Fruit fly (Drosophila melanogaster): ENCODE data around the gene Acsf2.

The Acsf2 gene

dm6 chr2L:5342119-5342817, at the start of gene Acsf2 (continued):
- TF ChIP-seq pb (GFP tag; optimal IDR thresholded peaks at IDR 0.05) (peak; percentile 89), CG11247 (GFP tag; IDR thresholded peaks at IDR 0.05) (peak; percentile 96), CG10979 (tag; optimal IDR thresholded peaks at IDR 0.05) (peak; percentile 35), bbx (GFP tag; IDR thresholded peaks at IDR 0.05; ENCODE audit: partially characterized antibody) (no peak), stwl (tag; optimal IDR thresholded peaks at IDR 0.05) (no peak), CG9609 (GFP tag; optimal IDR thresholded peaks at IDR 0.05) (peak; percentile 94), Nf-YB (GFP tag; optimal IDR thresholded peaks at IDR 0.05) (peak; percentile 83), klu (GFP tag; IDR thresholded peaks at IDR 0.05) (peak; percentile 98), repo (GFP tag; optimal IDR thresholded peaks at IDR 0.05) (peak; percentile 79), cas (GFP tag; IDR thresholded peaks at IDR 0.05) (peak; percentile 95), unc-4 (GFP tag; IDR thresholded peaks at IDR 0.05; ENCODE audit: partially characterized antibody) (no peak), BtbVII (GFP tag; optimal IDR thresholded peaks at IDR 0.05) (peak; percentile 97), gsb (GFP tag; IDR thresholded peaks at IDR 0.05) (peak; percentile 97), CG34224 (GFP tag; IDR thresholded peaks at IDR 0.05; ENCODE audit: partially characterized antibody) (no peak), tx (GFP tag; optimal IDR thresholded peaks at IDR 0.05) (peak; percentile 94), CG4328 (GFP tag; optimal IDR thresholded peaks at IDR 0.05) (peak; percentile 91), CG6654 (GFP tag; optimal IDR thresholded peaks at IDR 0.05) (peak; percentile 81), Neu2 (GFP tag; optimal IDR thresholded peaks at IDR 0.05; ENCODE audit: borderline replicate concordance) (peak; percentile 29), Abd-B (GFP tag; optimal IDR thresholded peaks at IDR 0.05) (peak; percentile 97), tna (GFP tag; IDR thresholded peaks at IDR 0.05; ENCODE audit: partially characterized antibody) (no peak), Tbp (GFP tag; optimal IDR thresholded peaks at IDR 0.05) (no peak), fd3F (GFP tag; optimal IDR thresholded peaks at IDR 0.05) (peak; percentile 99), Aef1 (GFP tag; IDR thresholded peaks at IDR 0.05) (peak; percentile 96), chinmo (GFP tag; IDR thresholded peaks at IDR 0.05; ENCODE audit: partially characterized antibody) (peak; percentile 76; the same call in 1 of the 4 replicates), ems (GFP tag; optimal IDR thresholded peaks at IDR 0.05) (peak; percentile 92), CG12391 (tag; optimal IDR thresholded peaks at IDR 0.05) (peak; percentile 95), otp (GFP tag; IDR thresholded peaks at IDR 0.05) (peak; percentile 73), Ptx1 (GFP tag; IDR thresholded peaks at IDR 0.05) (peak; percentile 97), dimm (GFP tag; IDR thresholded peaks at IDR 0.05) (peak; percentile 76), CG10959 (GFP tag; IDR thresholded peaks at IDR 0.05) (no peak), CG12769 (tag; optimal IDR thresholded peaks at IDR 0.05) (peak; percentile 95), CG15011 (GFP tag; optimal IDR thresholded peaks at IDR 0.05) (peak; percentile 98), Taf1 (GFP tag; IDR thresholded peaks at IDR 0.05) (peak; percentile 96), CG11696 (GFP tag; IDR thresholded peaks at IDR 0.05) (peak; percentile 84), br (optimal IDR thresholded peaks at IDR 0.05) (no peak), NFAT (GFP tag; IDR thresholded peaks at IDR 0.05) (peak; percentile 98), sim (GFP tag; IDR thresholded peaks at IDR 0.05) (peak; percentile 66; the same call in 1 of the 2 replicates), ap (GFP tag; IDR thresholded peaks at IDR 0.05) (peak; percentile 73), slp2 (GFP tag; optimal IDR thresholded peaks at IDR 0.05) (peak; percentile 91), cwo (GFP tag; optimal IDR thresholded peaks at IDR 0.05) (peak; percentile 99), az2 (GFP tag; optimal IDR thresholded peaks at IDR 0.05) (peak; percentile 80), CG7745 (tag; optimal IDR thresholded peaks at IDR 0.05) (no peak), jing (GFP tag; optimal IDR thresholded peaks at IDR 0.05) (peak; percentile 52), Blimp-1 (GFP tag; optimal IDR thresholded peaks at IDR 0.05) (peak; percentile 66), CG11398 (GFP tag; optimal IDR thresholded peaks at IDR 0.05) (peak; percentile 85), wor (GFP tag; IDR thresholded peaks at IDR 0.05) (peak; percentile 76), ken (GFP tag; IDR thresholded peaks at IDR 0.05) (peak; percentile 79), CG14710 (tag; optimal IDR thresholded peaks at IDR 0.05) (peak; percentile 13), H15 (GFP tag; IDR thresholded peaks at IDR 0.05) (peak; percentile 86), CG9797 (GFP tag; optimal IDR thresholded peaks at IDR 0.05) (no peak)

Measured in whole organism, embryonic.